Worm (Caenorhabditis elegans) whole organism, L1 larva: ENCODE data around the gene cyp-34A5.

Source experiments
- C04F5.9 ChIP-seq: sonication (generic microtip); optimal IDR thresholded peaks from 2 replicates; lab custom pipeline; 2016; ENCODE audit warnings: missing genetic modification characterization, missing compliant biosample characterization
- C16A3.4 ChIP-seq: fragments of 150-350 bp; optimal IDR thresholded peaks from 2 replicates; lab custom pipeline; 2014; ENCODE audit warnings: missing biosample characterization, missing genetic modification characterization
- alr-1 ChIP-seq: fragments of 200-800 bp; sonication (Bioruptor generic); optimal IDR thresholded peaks from 2 replicates; lab custom pipeline; 2018; ENCODE audit warnings: borderline replicate concordance, mild to moderate bottlenecking, missing genetic modification characterization, missing compliant biosample characterization
- blmp-1 ChIP-seq: fragments of 150-350 bp; optimal IDR thresholded peaks from 2 replicates; lab custom pipeline; 2014; ENCODE audit warnings: missing biosample characterization, missing genetic modification characterization
- ceh-8 ChIP-seq: fragments of 200-800 bp; sonication (Bioruptor generic); optimal IDR thresholded peaks from 2 replicates; lab custom pipeline; 2018; ENCODE audit warnings: mild to moderate bottlenecking, missing genetic modification characterization, moderate library complexity, missing compliant biosample characterization
- ceh-88 ChIP-seq: fragments of 200-800 bp; sonication (Bioruptor generic); IDR thresholded peaks from 2 replicates; pipeline ENCODE4 v1.3.6; 2022; ENCODE audit warnings: missing genetic modification characterization, missing compliant biosample characterization
- ceh-90 ChIP-seq: sonication (generic microtip); optimal IDR thresholded peaks from 2 replicates; lab custom pipeline; 2016; ENCODE audit warnings: missing genetic modification characterization, missing compliant biosample characterization
- dpl-1 ChIP-seq, 3 experiments: fragments of 150-350 bp in 2 of 3; sonication (generic microtip) in 1 of 3; optimal IDR thresholded peaks; 2 replicates each; lab custom pipeline; 2014 to 2017; ENCODE audit warnings: missing biosample characterization in 3 of 3, missing genetic modification characterization in 3 of 3, missing genetic modification reagents in 3 of 3
- dsc-1 ChIP-seq: sonication (generic microtip); optimal IDR thresholded peaks from 2 replicates; lab custom pipeline; 2016; ENCODE audit warnings: mild to moderate bottlenecking, missing genetic modification characterization, missing compliant biosample characterization
- efl-1 ChIP-seq, 4 experiments: fragments of 150-350 bp; optimal IDR thresholded peaks in 3 of 4; peaks in 1 of 4; 1 replicate in 1 of 4; 2 replicates in 3 of 4; lab custom pipeline; 2014; ENCODE audit warnings: missing biosample characterization in 2 of 4, missing genetic modification characterization in 2 of 4, missing genetic modification reagents in 2 of 4
- efl-3 ChIP-seq: fragments of 200-800 bp; sonication (Bioruptor generic); optimal IDR thresholded peaks from 2 replicates; lab custom pipeline; 2018; ENCODE audit warnings: mild to moderate bottlenecking, missing genetic modification characterization, missing compliant biosample characterization
- egl-13 ChIP-seq: sonication (generic microtip); optimal IDR thresholded peaks from 2 replicates; lab custom pipeline; 2016; ENCODE audit warnings: missing genotype, missing genetic modification reagents, missing genetic modification characterization, missing compliant biosample characterization
- elt-2 ChIP-seq: sonication (generic microtip); optimal IDR thresholded peaks from 2 replicates; lab custom pipeline; 2016; ENCODE audit warnings: missing genetic modification characterization, mild to moderate bottlenecking, inconsistent platforms, missing compliant biosample characterization, missing genetic modification reagents
- elt-3 ChIP-seq, 6 experiments: fragments of 150-350 bp in 1 of 6; sonication (generic microtip); optimal IDR thresholded peaks; 2 replicates each; lab custom pipeline; 2017 to 2018; ENCODE audit warnings: missing biosample characterization in 6 of 6, missing genetic modification characterization in 6 of 6, inconsistent platforms in 1 of 6
- fkh-10 ChIP-seq: sonication (generic microtip); optimal IDR thresholded peaks from 2 replicates; lab custom pipeline; 2017; ENCODE audit warnings: missing biosample characterization, missing genetic modification reagents, missing genetic modification characterization
- fkh-4 ChIP-seq: sonication (generic microtip); optimal IDR thresholded peaks from 2 replicates; lab custom pipeline; 2016; ENCODE audit warnings: missing compliant biosample characterization, missing genetic modification characterization, borderline replicate concordance
- fos-1 ChIP-seq: fragments of 150-350 bp; optimal IDR thresholded peaks from 2 replicates; lab custom pipeline; 2014; ENCODE audit warnings: missing biosample characterization, missing genetic modification characterization
- hlh-17 ChIP-seq: fragments of 200-800 bp; sonication (Bioruptor generic); optimal IDR thresholded peaks from 2 replicates; lab custom pipeline; 2018; ENCODE audit warnings: missing genetic modification characterization, mild to moderate bottlenecking, missing compliant biosample characterization, moderate library complexity, borderline replicate concordance
- hlh-4 ChIP-seq: sonication (generic microtip); optimal IDR thresholded peaks from 2 replicates; lab custom pipeline; 2016; ENCODE audit warnings: mild to moderate bottlenecking, missing genetic modification characterization, missing compliant biosample characterization
- irx-1 ChIP-seq: sonication (generic microtip); optimal IDR thresholded peaks from 2 replicates; lab custom pipeline; 2016; ENCODE audit warnings: missing genetic modification characterization, missing compliant biosample characterization
- isw-1 ChIP-seq: fragments of 200-800 bp; sonication (Bioruptor generic); IDR thresholded peaks from 2 replicates; pipeline ENCODE4 v1.3.6; 2022; ENCODE audit warnings: missing genetic modification characterization, missing compliant biosample characterization
- lin-14 ChIP-seq: fragments of 200-800 bp; sonication (Bioruptor generic); optimal IDR thresholded peaks from 2 replicates; lab custom pipeline; 2018; ENCODE audit warnings: mild to moderate bottlenecking, missing genetic modification characterization, moderate library complexity, missing compliant biosample characterization
- lin-15B ChIP-seq: fragments of 150-350 bp; sonication (generic microtip); optimal IDR thresholded peaks from 3 replicates; lab custom pipeline; 2014; ENCODE audit warnings: missing biosample characterization, missing genetic modification characterization
- lir-3 ChIP-seq: sonication (generic microtip); optimal IDR thresholded peaks from 2 replicates; lab custom pipeline; 2016; ENCODE audit warnings: mild to moderate bottlenecking, missing genetic modification characterization, moderate library complexity, missing compliant biosample characterization; ENCODE audit not compliant: poor library complexity
- lsy-2 ChIP-seq, 2 experiments: fragments of 150-350 bp; optimal IDR thresholded peaks; 2 replicates each; lab custom pipeline; 2014; ENCODE audit warnings: missing biosample characterization in 2 of 2, missing genetic modification characterization in 2 of 2
- mab-9 ChIP-seq: fragments of 200-800 bp; sonication (Bioruptor generic); IDR thresholded peaks from 2 replicates; pipeline ENCODE4 v1.3.6; 2022; ENCODE audit warnings: missing genetic modification reagents, missing genetic modification characterization, missing compliant biosample characterization
- mdl-1 ChIP-seq, 2 experiments: fragments of 150-350 bp; optimal IDR thresholded peaks; 2 replicates each; lab custom pipeline; 2014 to 2017; ENCODE audit warnings: missing biosample characterization in 2 of 2, missing genetic modification characterization in 2 of 2, inconsistent platforms in 1 of 2
- nhr-11 ChIP-seq: fragments of 150-350 bp; optimal IDR thresholded peaks from 2 replicates; lab custom pipeline; 2014; ENCODE audit warnings: missing biosample characterization, missing genetic modification characterization
- nhr-12 ChIP-seq: sonication (generic microtip); optimal IDR thresholded peaks from 2 replicates; lab custom pipeline; 2017; ENCODE audit warnings: missing biosample characterization, missing genetic modification characterization
- nhr-19 ChIP-seq: fragments of 200-800 bp; sonication (Bioruptor generic); conservative IDR thresholded peaks from 2 replicates; pipeline ENCODE4 v1.3.6; 2022; ENCODE audit warnings: missing genetic modification characterization, missing compliant biosample characterization
- nhr-20 ChIP-seq: sonication (generic microtip); optimal IDR thresholded peaks from 2 replicates; lab custom pipeline; 2016; ENCODE audit warnings: mild to moderate bottlenecking, missing genetic modification characterization, missing compliant biosample characterization
- nhr-237 ChIP-seq: fragments of 150-350 bp; optimal IDR thresholded peaks from 2 replicates; lab custom pipeline; 2014; ENCODE audit warnings: missing biosample characterization, missing genetic modification characterization
- nhr-28 ChIP-seq: fragments of 150-350 bp; optimal IDR thresholded peaks from 2 replicates; lab custom pipeline; 2014; ENCODE audit warnings: missing biosample characterization, missing genetic modification characterization
- nhr-71 ChIP-seq: sonication (generic microtip); optimal IDR thresholded peaks from 2 replicates; lab custom pipeline; 2016; ENCODE audit warnings: mild to moderate bottlenecking, missing genetic modification characterization, moderate library complexity, missing compliant biosample characterization
- nhr-84 ChIP-seq: sonication (generic microtip); optimal IDR thresholded peaks from 2 replicates; lab custom pipeline; 2017; ENCODE audit warnings: missing biosample characterization, missing genetic modification characterization
- nhr-85 ChIP-seq: sonication (generic microtip); peaks from one replicate; lab custom pipeline; 2016; ENCODE audit warnings: missing genetic modification characterization, inconsistent platforms, missing compliant biosample characterization
- nhr-90 ChIP-seq: sonication (generic microtip); optimal IDR thresholded peaks from 2 replicates; lab custom pipeline; 2016; ENCODE audit warnings: mild to moderate bottlenecking, missing genetic modification characterization, missing compliant biosample characterization; ENCODE audit not compliant: poor library complexity
- pag-3 ChIP-seq: sonication (generic microtip); optimal IDR thresholded peaks from 2 replicates; lab custom pipeline; 2017; ENCODE audit warnings: missing genetic modification characterization, mild to moderate bottlenecking, missing compliant biosample characterization, antibody characterized with exemption, borderline replicate concordance; ENCODE audit not compliant: insufficient read depth
- pax-3 ChIP-seq: fragments of 200-800 bp; sonication (Bioruptor generic); optimal IDR thresholded peaks from 2 replicates; lab custom pipeline; 2018; ENCODE audit warnings: mild to moderate bottlenecking, missing genetic modification characterization, moderate library complexity, missing compliant biosample characterization
- rnt-1 ChIP-seq: sonication (generic microtip); optimal IDR thresholded peaks from 2 replicates; lab custom pipeline; 2016; ENCODE audit warnings: mild to moderate bottlenecking, missing genetic modification characterization, moderate library complexity, missing compliant biosample characterization
- skn-1 ChIP-seq: fragments of 150-350 bp; optimal IDR thresholded peaks from 2 replicates; lab custom pipeline; 2014; ENCODE audit warnings: missing biosample characterization, missing genetic modification characterization
- snpc-4 ChIP-seq: fragments of 150-350 bp; optimal IDR thresholded peaks from 2 replicates; lab custom pipeline; 2014; ENCODE audit warnings: missing biosample characterization, missing genetic modification characterization
- snu-23 ChIP-seq: sonication (generic microtip); optimal IDR thresholded peaks from 2 replicates; lab custom pipeline; 2016; ENCODE audit warnings: missing genetic modification characterization, missing compliant biosample characterization
- sox-4 ChIP-seq: sonication (generic microtip); optimal IDR thresholded peaks from 2 replicates; lab custom pipeline; 2016; ENCODE audit warnings: missing genetic modification characterization, missing compliant biosample characterization
- sptf-1 ChIP-seq: fragments of 150-350 bp; optimal IDR thresholded peaks from 2 replicates; lab custom pipeline; 2014; ENCODE audit warnings: missing biosample characterization, missing genetic modification characterization
- tbx-2 ChIP-seq: sonication (generic microtip); optimal IDR thresholded peaks from 2 replicates; lab custom pipeline; 2016; ENCODE audit warnings: missing genetic modification characterization, missing compliant biosample characterization
- unc-130 ChIP-seq: fragments of 150-350 bp; optimal IDR thresholded peaks from 2 replicates; lab custom pipeline; 2017; ENCODE audit warnings: missing biosample characterization, missing genetic modification characterization, inconsistent platforms
- unc-30 ChIP-seq: sonication (generic microtip); optimal IDR thresholded peaks from 2 replicates; lab custom pipeline; 2017; ENCODE audit warnings: missing biosample characterization, missing genetic modification characterization
- xbp-1 ChIP-seq: sonication (generic microtip); optimal IDR thresholded peaks from 2 replicates; lab custom pipeline; 2016; ENCODE audit warnings: missing genetic modification characterization, missing compliant biosample characterization
- zip-4 ChIP-seq: fragments of 200-800 bp; sonication (Bioruptor generic); optimal IDR thresholded peaks from 2 replicates; lab custom pipeline; 2018; ENCODE audit warnings: mild to moderate bottlenecking, missing genetic modification characterization, moderate library complexity, missing compliant biosample characterization
- ztf-11 ChIP-seq, 2 experiments: sonication (generic microtip); optimal IDR thresholded peaks; 2 replicates each; lab custom pipeline; 2016 to 2017; ENCODE audit warnings: missing genetic modification characterization in 2 of 2, missing biosample characterization in 1 of 2, missing compliant biosample characterization in 1 of 2
- ztf-4 ChIP-seq: fragments of 150-350 bp; optimal IDR thresholded peaks from 2 replicates; lab custom pipeline; 2014; ENCODE audit warnings: missing biosample characterization, missing genetic modification characterization

cyp-34A5 gene

ce11 chrV:3967762-3968161 lies 10.3 kb upstream of the cyp-34A5 start, which contains the start of gene cyp-34A8 (continued):
- no peak for TF ChIP-seq alr-1 (tag; lab: Kevin White, UChicago)
- TF ChIP-seq zip-4 (GFP tag; lab: Kevin White, UChicago): no peak
- no peak for TF ChIP-seq pag-3 (tag; lab: Kevin White, UChicago)
- no peak for TF ChIP-seq fkh-4 (tag; lab: Kevin White, UChicago)
- no peak for TF ChIP-seq C16A3.4 (tag; lab: Kevin White, UChicago)
- no peak for TF ChIP-seq sptf-1 (tag; lab: Kevin White, UChicago)
- no peak for TF ChIP-seq lir-3 (tag; lab: Kevin White, UChicago)
- TF ChIP-seq nhr-71: peak; percentile 29
- no peak for TF ChIP-seq nhr-28 (tag; lab: Kevin White, UChicago)
- no peak for TF ChIP-seq C04F5.9 (tag; lab: Kevin White, UChicago)
- TF ChIP-seq ztf-4 (tag; lab: Kevin White, UChicago): no peak
- TF ChIP-seq ztf-11 (tag; optimal IDR thresholded peaks at IDR 0.05; lab: Kevin White, UChicago): no peak
- TF ChIP-seq elt-3 (tag; optimal IDR thresholded peaks at IDR 0.05; lab: Kevin White, UChicago): peak in 2 of 6 experiments; percentile 6 to 38
- no peak for TF ChIP-seq unc-30
- TF ChIP-seq sox-4 (tag; lab: Kevin White, UChicago): no peak
- TF ChIP-seq lin-15B (tag; lab: Kevin White, UChicago): no peak
- no peak for TF ChIP-seq nhr-11 (tag; lab: Kevin White, UChicago)
- no peak for TF ChIP-seq dsc-1
- TF ChIP-seq xbp-1 (tag; lab: Kevin White, UChicago): no peak
- no peak for TF ChIP-seq mdl-1 (tag; optimal IDR thresholded peaks at IDR 0.05; lab: Kevin White, UChicago)
- no peak for TF ChIP-seq fkh-10 (GFP tag; lab: Kevin White, UChicago)
- TF ChIP-seq rnt-1 (tag; lab: Kevin White, UChicago): no peak
- TF ChIP-seq ceh-8 (GFP tag; lab: Kevin White, UChicago): no peak
- TF ChIP-seq skn-1 (tag; lab: Kevin White, UChicago): no peak
- no peak for TF ChIP-seq unc-130 (tag; lab: Kevin White, UChicago)
- peak; percentile 27 for TF ChIP-seq snu-23 (GFP tag; lab: Kevin White, UChicago)
- TF ChIP-seq nhr-84 (tag; lab: Kevin White, UChicago): no peak
- TF ChIP-seq tbx-2 (tag; lab: Kevin White, UChicago): no peak
- TF ChIP-seq nhr-12 (tag; lab: Kevin White, UChicago): no peak
- TF ChIP-seq mab-9 (GFP tag; lab: Robert Waterston, UW): no peak
- TF ChIP-seq irx-1: no peak
- peak; percentile 73 for TF ChIP-seq blmp-1 (tag; lab: Kevin White, UChicago)
- TF ChIP-seq ceh-90 (tag; lab: Kevin White, UChicago): no peak
- TF ChIP-seq nhr-237: no peak
- TF ChIP-seq efl-3 (GFP tag; lab: Kevin White, UChicago): no peak
- TF ChIP-seq lsy-2 (tag; optimal IDR thresholded peaks at IDR 0.05; lab: Kevin White, UChicago): no peak
- TF ChIP-seq dpl-1 (GFP tag; optimal IDR thresholded peaks at IDR 0.05; lab: Kevin White, UChicago): no peak
- no peak for TF ChIP-seq hlh-17
- TF ChIP-seq fos-1 (tag; lab: Kevin White, UChicago): no peak
- TF ChIP-seq snpc-4 (tag; lab: Kevin White, UChicago): no peak
- TF ChIP-seq nhr-19 (GFP tag; lab: Robert Waterston, UW): no peak
- TF ChIP-seq isw-1 (GFP tag; lab: Robert Waterston, UW): no peak
- no peak for TF ChIP-seq efl-1 (optimal IDR thresholded peaks at IDR 0.05; lab: Kevin White, UChicago)
- peak in 1 of 2 experiments; percentile 68 for TF ChIP-seq efl-1 (GFP tag; optimal IDR thresholded peaks at IDR 0.05 in 1 of 2; lab: Kevin White, UChicago)
- no peak for TF ChIP-seq elt-2 (tag; lab: Kevin White, UChicago)
- peak; percentile 15 for TF ChIP-seq nhr-90 (tag; lab: Kevin White, UChicago)
- TF ChIP-seq lin-14 (GFP tag; lab: Kevin White, UChicago): peak; percentile 62
- TF ChIP-seq egl-13: no peak
- peak; percentile 74 for TF ChIP-seq nhr-20 (tag; lab: Kevin White, UChicago)
- TF ChIP-seq hlh-4 (tag; lab: Kevin White, UChicago): no peak
- no peak for TF ChIP-seq pax-3 (tag; lab: Kevin White, UChicago)
- no peak for TF ChIP-seq ceh-88 (GFP tag; lab: Robert Waterston, UW)
- TF ChIP-seq nhr-85 (tag; lab: Kevin White, UChicago): no peak
